Worm (Caenorhabditis elegans) whole organism, mixed stage, embryonic: ENCODE data around the gene ccnk-1.
A peak's percentile ranks its signal among the peaks of the same experiment; 100 is the strongest.

Source experiments
- M03D4.4 ChIP-seq: sonication (generic microtip); optimal IDR thresholded peaks from 2 replicates; lab custom pipeline; 2017; ENCODE audit warnings: mild to moderate bottlenecking, missing genetic modification characterization, missing compliant biosample characterization
- bed-3 ChIP-seq: fragments of 200-800 bp; sonication (Bioruptor generic); optimal IDR thresholded peaks from 3 replicates; lab custom pipeline; 2018; ENCODE audit warnings: mild to moderate bottlenecking, missing genetic modification characterization, moderate library complexity, missing compliant biosample characterization
- blmp-1 ChIP-seq: fragments of 150-350 bp; optimal IDR thresholded peaks from 2 replicates; lab custom pipeline; 2014; ENCODE audit warnings: missing biosample characterization, missing genetic modification characterization
- ceh-39 ChIP-seq: fragments of 150-350 bp; optimal IDR thresholded peaks from 2 replicates; lab custom pipeline; 2014; ENCODE audit warnings: missing biosample characterization, missing genetic modification characterization
- ceh-43 ChIP-seq: fragments of 200-800 bp; sonication (Bioruptor generic); optimal IDR thresholded peaks from 2 replicates; lab custom pipeline; 2018; ENCODE audit warnings: mild to moderate bottlenecking, missing genetic modification characterization, moderate library complexity, missing compliant biosample characterization
- ceh-83 ChIP-seq: fragments of 200-800 bp; sonication (Bioruptor generic); optimal IDR thresholded peaks from 2 replicates; lab custom pipeline; 2018; ENCODE audit warnings: mild to moderate bottlenecking, missing genetic modification characterization, missing compliant biosample characterization
- ces-1 ChIP-seq: fragments of 150-350 bp; optimal IDR thresholded peaks from 2 replicates; lab custom pipeline; 2014; ENCODE audit warnings: missing biosample characterization, missing genetic modification reagents, missing genetic modification characterization
- cnd-1 ChIP-seq: fragments of 200-800 bp; sonication (Bioruptor generic); optimal IDR thresholded peaks from 2 replicates; lab custom pipeline; 2018; ENCODE audit warnings: mild to moderate bottlenecking, missing genetic modification characterization, missing compliant biosample characterization
- drap-1 ChIP-seq: fragments of 200-800 bp; sonication (Bioruptor generic); optimal IDR thresholded peaks from 3 replicates; lab custom pipeline; 2018; ENCODE audit warnings: mild to moderate bottlenecking, missing genetic modification characterization, missing compliant biosample characterization
- elt-1 ChIP-seq: sonication (generic microtip); optimal IDR thresholded peaks from 2 replicates; lab custom pipeline; 2017; ENCODE audit warnings: missing genetic modification characterization, mild to moderate bottlenecking, missing compliant biosample characterization, antibody characterized with exemption, moderate library complexity, borderline replicate concordance; ENCODE audit not compliant: insufficient read depth
- ham-2 ChIP-seq: fragments of 200-800 bp; sonication (Bioruptor generic); optimal IDR thresholded peaks from 2 replicates; lab custom pipeline; 2018; ENCODE audit warnings: mild to moderate bottlenecking, missing genetic modification characterization, missing compliant biosample characterization
- hlh-1 ChIP-seq: fragments of 150-350 bp; optimal IDR thresholded peaks from 2 replicates; lab custom pipeline; 2014; ENCODE audit warnings: missing biosample characterization, missing genetic modification reagents, missing genetic modification characterization
- lin-13 ChIP-seq: fragments of 150-350 bp; optimal IDR thresholded peaks from 2 replicates; lab custom pipeline; 2014; ENCODE audit warnings: missing biosample characterization, missing genetic modification characterization
- lin-32 ChIP-seq: fragments of 200-800 bp; sonication (Bioruptor generic); optimal IDR thresholded peaks from 2 replicates; lab custom pipeline; 2018; ENCODE audit warnings: mild to moderate bottlenecking, missing genetic modification characterization, missing compliant biosample characterization
- lsy-2 ChIP-seq: fragments of 150-350 bp; optimal IDR thresholded peaks from 2 replicates; lab custom pipeline; 2014; ENCODE audit warnings: missing biosample characterization, missing genetic modification characterization
- mab-5 ChIP-seq: fragments of 150-350 bp; optimal IDR thresholded peaks from 2 replicates; lab custom pipeline; 2014; ENCODE audit warnings: missing biosample characterization, missing genetic modification characterization
- mep-1 ChIP-seq: fragments of 150-350 bp; optimal IDR thresholded peaks from 2 replicates; lab custom pipeline; 2017; ENCODE audit warnings: missing biosample characterization, missing genetic modification reagents, missing genetic modification characterization, inconsistent platforms
- mls-2 ChIP-seq: sonication (generic microtip); optimal IDR thresholded peaks from 2 replicates; lab custom pipeline; 2016; ENCODE audit warnings: mild to moderate bottlenecking, missing genetic modification characterization, moderate library complexity, missing compliant biosample characterization
- nhr-12 ChIP-seq: fragments of 150-350 bp; optimal IDR thresholded peaks from 2 replicates; lab custom pipeline; 2014; ENCODE audit warnings: missing biosample characterization, missing genetic modification characterization
- nhr-2 ChIP-seq: fragments of 150-350 bp; optimal IDR thresholded peaks from 2 replicates; lab custom pipeline; 2014; ENCODE audit warnings: missing biosample characterization, missing genetic modification characterization
- nhr-237 ChIP-seq: fragments of 150-350 bp; optimal IDR thresholded peaks from 2 replicates; lab custom pipeline; 2014; ENCODE audit warnings: missing biosample characterization, missing genetic modification characterization
- nhr-28 ChIP-seq: fragments of 150-350 bp; optimal IDR thresholded peaks from 2 replicates; lab custom pipeline; 2014; ENCODE audit warnings: missing biosample characterization, missing genetic modification characterization
- nhr-76 ChIP-seq: sonication (generic microtip); optimal IDR thresholded peaks from 2 replicates; lab custom pipeline; 2017; ENCODE audit warnings: missing biosample characterization, missing genetic modification characterization
- pha-4 ChIP-seq: fragments of 150-350 bp; optimal IDR thresholded peaks from 2 replicates; lab custom pipeline; 2018; ENCODE audit warnings: missing biosample characterization, missing genetic modification reagents, missing genetic modification characterization
- sem-2 ChIP-seq: fragments of 200-800 bp; sonication (Bioruptor generic); optimal IDR thresholded peaks from 2 replicates; lab custom pipeline; 2018; ENCODE audit warnings: mild to moderate bottlenecking, missing genetic modification characterization, missing compliant biosample characterization
- sptf-1 ChIP-seq: sonication (generic microtip); optimal IDR thresholded peaks from 2 replicates; lab custom pipeline; 2017; ENCODE audit warnings: mild to moderate bottlenecking, missing genetic modification characterization, moderate library complexity, missing compliant biosample characterization
- tbx-8 ChIP-seq: fragments of 200-800 bp; sonication (Bioruptor generic); optimal IDR thresholded peaks from 2 replicates; lab custom pipeline; 2018; ENCODE audit warnings: mild to moderate bottlenecking, missing genetic modification characterization, moderate library complexity, missing compliant biosample characterization
- unc-120 ChIP-seq: sonication (generic microtip); optimal IDR thresholded peaks from 2 replicates; lab custom pipeline; 2017; ENCODE audit warnings: missing genetic modification characterization, missing compliant biosample characterization; ENCODE audit not compliant: poor library complexity, severe bottlenecking
- unc-39 ChIP-seq: fragments of 150-350 bp; optimal IDR thresholded peaks from 2 replicates; lab custom pipeline; 2014; ENCODE audit warnings: missing biosample characterization, missing genetic modification characterization
- unc-62 ChIP-seq: fragments of 150-350 bp; optimal IDR thresholded peaks from 2 replicates; lab custom pipeline; 2014; ENCODE audit warnings: missing biosample characterization, missing genetic modification reagents, missing genetic modification characterization
- zip-8 ChIP-seq: fragments of 150-350 bp; optimal IDR thresholded peaks from 2 replicates; lab custom pipeline; 2014; ENCODE audit warnings: missing biosample characterization, missing genetic modification characterization
- ztf-11 ChIP-seq: fragments of 150-350 bp; optimal IDR thresholded peaks from 2 replicates; lab custom pipeline; 2014; ENCODE audit warnings: missing biosample characterization, missing genetic modification characterization

Gene ccnk-1

DNA sequence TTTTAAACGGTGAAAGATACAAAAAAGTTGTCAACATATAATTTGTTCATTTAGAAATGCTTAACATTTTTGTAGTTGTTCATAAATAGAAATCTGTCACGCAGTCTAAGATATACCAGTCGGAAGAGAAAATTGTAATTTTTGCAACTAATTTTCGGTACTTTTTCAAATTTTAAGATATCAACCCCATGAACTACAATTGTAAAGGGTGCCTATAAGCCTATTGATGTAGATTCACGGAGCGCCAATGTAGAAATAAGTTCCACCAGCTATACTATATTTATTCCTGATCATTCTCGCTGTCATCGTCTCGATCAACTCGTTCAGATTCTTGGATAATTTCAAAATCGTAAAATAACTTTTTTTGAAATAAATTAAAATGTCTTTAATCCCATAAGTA lies 17.4 kb upstream of the ccnk-1 start:
- TF ChIP-seq elt-1 (tag; lab: Kevin White, UChicago), result no peak
- no peak for TF ChIP-seq M03D4.4 (tag; lab: Kevin White, UChicago)
- no peak for TF ChIP-seq ces-1 (GFP tag; lab: Kevin White, UChicago)
- no peak for TF ChIP-seq unc-39 (tag; lab: Kevin White, UChicago)

DNA sequence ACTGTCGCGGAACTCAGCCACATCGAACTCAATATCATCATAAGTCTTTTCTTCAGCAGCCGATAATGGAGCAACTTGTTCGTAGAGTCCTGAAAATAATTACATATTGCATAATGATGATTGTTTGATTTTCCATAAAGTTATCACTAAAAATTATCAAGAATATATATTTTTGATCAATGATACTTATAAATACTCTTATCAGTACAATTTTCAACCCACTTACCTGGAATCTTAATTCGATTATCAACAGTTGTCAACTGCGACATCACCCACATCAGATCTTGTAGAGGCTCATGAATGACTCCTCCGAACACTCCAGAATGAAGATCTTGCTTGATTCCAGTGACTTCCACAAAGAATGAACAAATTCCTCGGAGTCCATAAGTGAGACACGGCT lies 16.4 kb upstream of the ccnk-1 start:
- TF ChIP-seq ceh-39 (tag; lab: Kevin White, UChicago) (no peak), nhr-12 (tag; lab: Kevin White, UChicago) (no peak), sptf-1 (tag; lab: Kevin White, UChicago) (no peak), lsy-2 (tag; lab: Kevin White, UChicago) (no peak), ztf-11 (tag; lab: Kevin White, UChicago) (no peak), elt-1 (tag; lab: Kevin White, UChicago) (no peak), lin-13 (tag; lab: Kevin White, UChicago) (no peak), ceh-43 (GFP tag; lab: Kevin White, UChicago) (no peak), sem-2 (GFP tag; lab: Kevin White, UChicago) (no peak), bed-3 (GFP tag; lab: Kevin White, UChicago) (no peak), tbx-8 (GFP tag; lab: Kevin White, UChicago) (no peak), ham-2 (GFP tag; lab: Kevin White, UChicago) (no peak), zip-8 (tag; lab: Kevin White, UChicago) (no peak), ceh-83 (no peak), M03D4.4 (tag; lab: Kevin White, UChicago) (no peak), blmp-1 (no peak)

DNA sequence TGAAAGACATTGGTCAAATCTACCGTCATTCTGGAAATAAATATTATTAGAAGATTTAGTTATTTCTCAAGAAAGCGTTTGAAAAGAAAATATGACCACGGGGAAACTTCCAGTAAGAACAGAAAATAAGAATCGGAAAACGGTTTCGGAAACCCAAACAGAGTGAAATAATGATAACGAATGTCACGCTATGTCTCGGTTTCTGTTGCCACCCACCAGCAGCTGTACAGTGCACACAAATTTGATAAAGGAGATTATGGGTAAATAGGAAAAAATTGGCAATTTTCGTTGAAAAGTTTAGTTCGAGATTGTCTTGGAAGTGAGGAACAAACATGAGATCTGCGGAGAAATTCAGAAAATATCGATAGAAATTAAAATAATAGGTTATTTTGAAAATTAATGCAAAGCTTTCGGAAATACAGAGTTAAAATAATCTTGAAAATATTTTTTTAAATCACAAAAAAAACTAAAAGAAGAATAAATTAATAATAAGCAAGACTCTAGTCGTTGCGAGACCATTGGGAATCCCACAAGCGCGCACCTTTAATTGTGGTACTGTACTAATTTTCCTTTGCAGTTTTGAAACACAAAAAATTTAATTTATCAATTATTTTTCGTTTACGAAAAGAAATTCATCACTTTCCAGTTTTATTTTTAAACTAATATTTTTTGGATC lies 15.2 kb upstream of the ccnk-1 start, which contains the start of gene pes-9:
TSS of gene pes-9 (minus strand) at position 30 of the 676 bp plus-strand sequence.
- TF ChIP-seq zip-8 (tag; lab: Kevin White, UChicago), result no peak
- TF ChIP-seq bed-3 (GFP tag; lab: Kevin White, UChicago), result no peak
- no peak for TF ChIP-seq unc-62 (GFP tag; lab: Kevin White, UChicago)
- no peak for TF ChIP-seq nhr-12 (tag; lab: Kevin White, UChicago)
- TF ChIP-seq nhr-237 (tag; lab: Kevin White, UChicago), result no peak
- no peak for TF ChIP-seq mep-1
- TF ChIP-seq, all 35 proteins: peak for 0

DNA sequence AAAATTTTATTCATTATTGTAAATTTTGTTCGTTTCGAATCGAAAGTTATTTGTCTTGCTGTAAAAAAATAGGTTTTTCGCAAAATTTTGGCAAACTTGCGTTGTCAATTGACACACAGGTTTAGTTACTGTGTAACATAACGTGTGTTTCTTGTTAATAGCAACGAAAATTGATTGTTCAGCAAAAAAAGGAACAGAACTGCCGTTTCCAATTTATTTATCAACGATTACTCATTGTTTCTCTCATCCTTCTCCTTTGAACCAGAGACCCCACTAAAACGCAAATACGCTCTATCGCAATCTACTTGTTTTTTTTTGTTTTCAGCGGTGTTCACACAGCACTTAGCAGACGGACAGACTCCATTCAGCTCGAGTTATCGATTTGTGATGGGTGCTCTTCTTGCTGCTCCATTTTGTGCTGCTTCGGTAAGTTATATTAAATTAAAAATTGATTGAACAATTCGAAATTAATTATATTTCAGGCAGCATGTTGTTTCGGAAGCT lies 14.6 kb upstream of the ccnk-1 start, which contains the start of gene R11H6.2:
TSS of gene R11H6.2 (plus strand) at position 326 of the 504 bp plus-strand sequence.
- TF ChIP-seq zip-8 (tag; lab: Kevin White, UChicago), result no peak
- no peak for TF ChIP-seq nhr-12 (tag; lab: Kevin White, UChicago)
- TF ChIP-seq mep-1, result peak; percentile 60

DNA sequence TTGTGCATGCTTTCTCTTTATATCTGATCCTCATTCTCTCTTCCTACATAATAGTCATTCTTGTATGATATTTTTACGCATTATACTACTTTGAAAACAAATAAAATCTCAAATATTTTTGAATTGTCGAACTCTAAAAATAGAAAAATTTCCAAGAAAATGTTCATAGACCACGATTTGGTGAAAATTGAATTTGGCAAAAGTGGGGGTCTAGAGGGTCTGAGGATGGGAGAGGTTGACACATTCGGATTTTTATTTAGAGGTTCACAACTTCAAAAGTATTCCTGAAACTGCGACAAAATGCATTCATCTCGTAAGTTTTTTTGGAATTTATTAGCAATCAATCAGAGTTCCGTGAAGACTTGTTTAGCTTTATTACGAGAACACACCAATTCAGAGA lies 12.4 kb upstream of the ccnk-1 start, which contains the start of gene glb-22:
TSS of gene glb-22 (plus strand) at position 301 of the 400 bp plus-strand sequence.
- TF ChIP-seq tbx-8 (GFP tag; lab: Kevin White, UChicago), result no peak
- TF ChIP-seq nhr-12 (tag; lab: Kevin White, UChicago), result no peak
- TF ChIP-seq zip-8 (tag; lab: Kevin White, UChicago), result no peak
- no peak for TF ChIP-seq nhr-237 (tag; lab: Kevin White, UChicago)
- no peak for TF ChIP-seq ces-1 (GFP tag; lab: Kevin White, UChicago)
- no peak for TF ChIP-seq hlh-1
- no peak for TF ChIP-seq ztf-11 (tag; lab: Kevin White, UChicago)
- no peak for TF ChIP-seq cnd-1 (tag; lab: Kevin White, UChicago)
- no peak for TF ChIP-seq sem-2 (GFP tag; lab: Kevin White, UChicago)
- no peak for TF ChIP-seq ceh-43 (GFP tag; lab: Kevin White, UChicago)
- no peak for TF ChIP-seq ham-2 (GFP tag; lab: Kevin White, UChicago)
- no peak for TF ChIP-seq M03D4.4 (tag; lab: Kevin White, UChicago)
- TF ChIP-seq nhr-76 (tag; lab: Kevin White, UChicago), result no peak

DNA sequence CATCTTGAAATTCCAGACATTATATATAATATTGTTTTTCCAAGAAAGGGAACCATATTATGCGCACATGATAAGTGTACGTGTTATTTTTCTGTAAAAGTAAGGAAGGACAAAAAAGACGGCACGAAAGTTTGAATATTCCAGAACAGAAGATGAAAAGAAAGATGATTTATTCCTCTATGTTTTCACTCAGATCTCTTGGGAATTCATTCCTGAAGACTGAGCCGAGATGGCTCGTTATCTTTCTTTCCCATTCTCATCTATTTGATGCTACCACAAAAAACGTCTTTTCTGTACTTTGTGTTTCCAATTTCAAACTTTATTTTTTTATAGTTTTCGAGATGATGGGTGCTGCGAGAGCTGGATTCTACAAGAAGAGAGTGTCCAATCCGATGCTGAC lies 8.6 kb upstream of the ccnk-1 start:
- TF ChIP-seq unc-120 (no peak), M03D4.4 (tag; lab: Kevin White, UChicago) (no peak), unc-62 (GFP tag; lab: Kevin White, UChicago) (no peak), drap-1 (GFP tag; lab: Kevin White, UChicago) (no peak), pha-4 (no peak), nhr-2 (no peak), lsy-2 (tag; lab: Kevin White, UChicago) (no peak), lin-32 (GFP tag; lab: Kevin White, UChicago) (no peak), ztf-11 (tag; lab: Kevin White, UChicago) (no peak), nhr-12 (tag; lab: Kevin White, UChicago) (no peak), nhr-28 (no peak), ces-1 (GFP tag; lab: Kevin White, UChicago) (no peak), zip-8 (tag; lab: Kevin White, UChicago) (no peak), mls-2 (tag; lab: Kevin White, UChicago) (no peak), mab-5 (tag; lab: Kevin White, UChicago) (no peak), unc-39 (tag; lab: Kevin White, UChicago) (no peak), hlh-1 (no peak), tbx-8 (GFP tag; lab: Kevin White, UChicago) (no peak), elt-1 (tag; lab: Kevin White, UChicago) (no peak)
